Worm (Caenorhabditis elegans) whole organism, mixed stage, embryonic: ENCODE results near the gene K05F6.8.

Experiments used
- M03D4.4 ChIP-seq: sonication (generic microtip); optimal IDR thresholded peaks from 2 replicates; lab custom pipeline; 2017; ENCODE audit warnings: mild to moderate bottlenecking, missing genetic modification characterization, missing compliant biosample characterization
- ces-1 ChIP-seq: fragments of 150-350 bp; optimal IDR thresholded peaks from 2 replicates; lab custom pipeline; 2014; ENCODE audit warnings: missing biosample characterization, missing genetic modification reagents, missing genetic modification characterization
- elt-3 ChIP-seq: fragments of 150-350 bp; optimal IDR thresholded peaks from 2 replicates; lab custom pipeline; 2014; ENCODE audit warnings: missing biosample characterization, missing genetic modification characterization
- hlh-1 ChIP-seq: fragments of 150-350 bp; optimal IDR thresholded peaks from 2 replicates; lab custom pipeline; 2014; ENCODE audit warnings: missing biosample characterization, missing genetic modification reagents, missing genetic modification characterization
- lsy-2 ChIP-seq: fragments of 150-350 bp; optimal IDR thresholded peaks from 2 replicates; lab custom pipeline; 2014; ENCODE audit warnings: missing biosample characterization, missing genetic modification characterization
- mab-5 ChIP-seq: fragments of 150-350 bp; optimal IDR thresholded peaks from 2 replicates; lab custom pipeline; 2014; ENCODE audit warnings: missing biosample characterization, missing genetic modification characterization
- nhr-237 ChIP-seq: fragments of 150-350 bp; optimal IDR thresholded peaks from 2 replicates; lab custom pipeline; 2014; ENCODE audit warnings: missing biosample characterization, missing genetic modification characterization
- nhr-28 ChIP-seq: fragments of 150-350 bp; optimal IDR thresholded peaks from 2 replicates; lab custom pipeline; 2014; ENCODE audit warnings: missing biosample characterization, missing genetic modification characterization
- nhr-76 ChIP-seq: sonication (generic microtip); optimal IDR thresholded peaks from 2 replicates; lab custom pipeline; 2017; ENCODE audit warnings: missing biosample characterization, missing genetic modification characterization
- pha-4 ChIP-seq: fragments of 150-350 bp; optimal IDR thresholded peaks from 2 replicates; lab custom pipeline; 2018; ENCODE audit warnings: missing biosample characterization, missing genetic modification reagents, missing genetic modification characterization
- sem-2 ChIP-seq: fragments of 200-800 bp; sonication (Bioruptor generic); optimal IDR thresholded peaks from 2 replicates; lab custom pipeline; 2018; ENCODE audit warnings: mild to moderate bottlenecking, missing genetic modification characterization, missing compliant biosample characterization
- snpc-4 ChIP-seq: fragments of 150-350 bp; optimal IDR thresholded peaks from 2 replicates; lab custom pipeline; 2014; ENCODE audit warnings: missing biosample characterization, missing genetic modification characterization
- unc-39 ChIP-seq: fragments of 150-350 bp; optimal IDR thresholded peaks from 2 replicates; lab custom pipeline; 2014; ENCODE audit warnings: missing biosample characterization, missing genetic modification characterization
- unc-62 ChIP-seq: fragments of 150-350 bp; optimal IDR thresholded peaks from 2 replicates; lab custom pipeline; 2014; ENCODE audit warnings: missing biosample characterization, missing genetic modification reagents, missing genetic modification characterization

ce11 chrII:1595137-1595536, 27.6 kb upstream of the K05F6.8 start, which contains the start of gene clec-20:
- TF ChIP-seq unc-39 (tag; lab: Kevin White, UChicago) (no peak), unc-62 (no peak), pha-4 (no peak), mab-5 (no peak), M03D4.4 (tag; lab: Kevin White, UChicago) (no peak), nhr-76 (tag; lab: Kevin White, UChicago) (no peak), snpc-4 (no peak), sem-2 (GFP tag; lab: Kevin White, UChicago) (no peak), nhr-28 (tag; lab: Kevin White, UChicago) (no peak), lsy-2 (tag; lab: Kevin White, UChicago) (no peak), elt-3 (tag; lab: Kevin White, UChicago) (no peak), nhr-237 (tag; lab: Kevin White, UChicago) (no peak), ces-1 (no peak), hlh-1 (no peak)
